Worm (Caenorhabditis elegans) whole organism, L1 larva: ENCODE data around the gene Y37A1A.2.

Experiments used
- C16A3.4 ChIP-seq: fragments of 150-350 bp; optimal IDR thresholded peaks from 2 replicates; lab custom pipeline; 2014; ENCODE audit warnings: missing biosample characterization, missing genetic modification characterization
- F16B12.6 ChIP-seq: fragments of 150-350 bp; optimal IDR thresholded peaks from 2 replicates; lab custom pipeline; 2014; ENCODE audit warnings: missing biosample characterization, missing genetic modification characterization
- Y116A8C.19 ChIP-seq: sonication (generic microtip); optimal IDR thresholded peaks from 2 replicates; lab custom pipeline; 2016; ENCODE audit warnings: missing compliant biosample characterization, missing genetic modification characterization, borderline replicate concordance
- aha-1 ChIP-seq: fragments of 150-350 bp; optimal IDR thresholded peaks from 2 replicates; lab custom pipeline; 2014; ENCODE audit warnings: missing biosample characterization, missing genetic modification characterization
- ceh-63 ChIP-seq: fragments of 200-800 bp; sonication (Bioruptor generic); optimal IDR thresholded peaks from 2 replicates; lab custom pipeline; 2018; ENCODE audit warnings: mild to moderate bottlenecking, missing genetic modification characterization, missing compliant biosample characterization
- ceh-82 ChIP-seq, 3 experiments: fragments of 150-350 bp in 1 of 3; sonication (generic microtip) in 2 of 3; optimal IDR thresholded peaks; 2 replicates each; lab custom pipeline; 2014 to 2017; ENCODE audit warnings: missing biosample characterization in 3 of 3, missing genetic modification characterization in 3 of 3
- ceh-90 ChIP-seq: sonication (generic microtip); optimal IDR thresholded peaks from 2 replicates; lab custom pipeline; 2016; ENCODE audit warnings: missing genetic modification characterization, missing compliant biosample characterization
- dpl-1 ChIP-seq, 3 experiments: fragments of 150-350 bp in 2 of 3; sonication (generic microtip) in 1 of 3; optimal IDR thresholded peaks; 2 replicates each; lab custom pipeline; 2014 to 2017; ENCODE audit warnings: missing biosample characterization in 3 of 3, missing genetic modification characterization in 3 of 3, missing genetic modification reagents in 3 of 3
- efl-1 ChIP-seq, 4 experiments: fragments of 150-350 bp; optimal IDR thresholded peaks in 3 of 4; peaks in 1 of 4; 1 replicate in 1 of 4; 2 replicates in 3 of 4; lab custom pipeline; 2014; ENCODE audit warnings: missing biosample characterization in 2 of 4, missing genetic modification characterization in 2 of 4, missing genetic modification reagents in 2 of 4
- egl-27 ChIP-seq, 2 experiments: fragments of 150-350 bp in 1 of 2; sonication (generic microtip); optimal IDR thresholded peaks; 3 replicates each; lab custom pipeline; 2017 to 2018; ENCODE audit warnings: missing biosample characterization in 2 of 2, missing genetic modification characterization in 2 of 2, missing genetic modification reagents in 2 of 2
- elt-2 ChIP-seq: sonication (generic microtip); optimal IDR thresholded peaks from 2 replicates; lab custom pipeline; 2016; ENCODE audit warnings: missing genetic modification characterization, mild to moderate bottlenecking, inconsistent platforms, missing compliant biosample characterization, missing genetic modification reagents
- fkh-10 ChIP-seq: sonication (generic microtip); optimal IDR thresholded peaks from 2 replicates; lab custom pipeline; 2017; ENCODE audit warnings: missing biosample characterization, missing genetic modification reagents, missing genetic modification characterization
- fkh-4 ChIP-seq: sonication (generic microtip); optimal IDR thresholded peaks from 2 replicates; lab custom pipeline; 2016; ENCODE audit warnings: missing compliant biosample characterization, missing genetic modification characterization, borderline replicate concordance
- fkh-8 ChIP-seq: sonication (generic microtip); optimal IDR thresholded peaks from 2 replicates; lab custom pipeline; 2016; ENCODE audit warnings: mild to moderate bottlenecking, missing genetic modification characterization, missing compliant biosample characterization
- fos-1 ChIP-seq: fragments of 150-350 bp; optimal IDR thresholded peaks from 2 replicates; lab custom pipeline; 2014; ENCODE audit warnings: missing biosample characterization, missing genetic modification characterization
- grh-1 ChIP-seq: fragments of 200-800 bp; sonication (Bioruptor generic); IDR thresholded peaks from 2 replicates; pipeline ENCODE4 v1.3.6; 2022; ENCODE audit warnings: missing genetic modification reagents, missing genetic modification characterization, missing compliant biosample characterization
- hlh-4 ChIP-seq: sonication (generic microtip); optimal IDR thresholded peaks from 2 replicates; lab custom pipeline; 2016; ENCODE audit warnings: mild to moderate bottlenecking, missing genetic modification characterization, missing compliant biosample characterization
- hpl-2 ChIP-seq: fragments of 150-350 bp; optimal IDR thresholded peaks from 2 replicates; lab custom pipeline; 2014; ENCODE audit warnings: missing biosample characterization, missing genetic modification reagents, missing genetic modification characterization
- isw-1 ChIP-seq: fragments of 200-800 bp; sonication (Bioruptor generic); IDR thresholded peaks from 2 replicates; pipeline ENCODE4 v1.3.6; 2022; ENCODE audit warnings: missing genetic modification characterization, missing compliant biosample characterization
- jun-1 ChIP-seq: fragments of 150-350 bp; optimal IDR thresholded peaks from 2 replicates; lab custom pipeline; 2014; ENCODE audit warnings: missing biosample characterization, missing genetic modification reagents, missing genetic modification characterization
- lin-13 ChIP-seq: fragments of 150-350 bp; optimal IDR thresholded peaks from 2 replicates; lab custom pipeline; 2014; ENCODE audit warnings: missing biosample characterization, missing genetic modification reagents, missing genetic modification characterization
- lin-14 ChIP-seq: fragments of 200-800 bp; sonication (Bioruptor generic); optimal IDR thresholded peaks from 2 replicates; lab custom pipeline; 2018; ENCODE audit warnings: mild to moderate bottlenecking, missing genetic modification characterization, moderate library complexity, missing compliant biosample characterization
- lir-3 ChIP-seq: sonication (generic microtip); optimal IDR thresholded peaks from 2 replicates; lab custom pipeline; 2016; ENCODE audit warnings: mild to moderate bottlenecking, missing genetic modification characterization, moderate library complexity, missing compliant biosample characterization; ENCODE audit not compliant: poor library complexity
- lsy-2 ChIP-seq, 2 experiments: fragments of 150-350 bp; optimal IDR thresholded peaks; 2 replicates each; lab custom pipeline; 2014; ENCODE audit warnings: missing biosample characterization in 2 of 2, missing genetic modification characterization in 2 of 2
- mab-9 ChIP-seq: fragments of 200-800 bp; sonication (Bioruptor generic); IDR thresholded peaks from 2 replicates; pipeline ENCODE4 v1.3.6; 2022; ENCODE audit warnings: missing genetic modification reagents, missing genetic modification characterization, missing compliant biosample characterization
- mdl-1 ChIP-seq, 2 experiments: fragments of 150-350 bp; optimal IDR thresholded peaks; 2 replicates each; lab custom pipeline; 2014 to 2017; ENCODE audit warnings: missing biosample characterization in 2 of 2, missing genetic modification characterization in 2 of 2, inconsistent platforms in 1 of 2
- mef-2 ChIP-seq: fragments of 150-350 bp; optimal IDR thresholded peaks from 2 replicates; lab custom pipeline; 2014; ENCODE audit warnings: missing biosample characterization, missing genetic modification characterization
- mep-1 ChIP-seq: fragments of 150-350 bp; optimal IDR thresholded peaks from 2 replicates; lab custom pipeline; 2014; ENCODE audit warnings: missing biosample characterization, missing genetic modification characterization
- nhr-11 ChIP-seq: fragments of 150-350 bp; optimal IDR thresholded peaks from 2 replicates; lab custom pipeline; 2014; ENCODE audit warnings: missing biosample characterization, missing genetic modification characterization
- nhr-20 ChIP-seq: sonication (generic microtip); optimal IDR thresholded peaks from 2 replicates; lab custom pipeline; 2016; ENCODE audit warnings: mild to moderate bottlenecking, missing genetic modification characterization, missing compliant biosample characterization
- nhr-28 ChIP-seq: fragments of 150-350 bp; optimal IDR thresholded peaks from 2 replicates; lab custom pipeline; 2014; ENCODE audit warnings: missing biosample characterization, missing genetic modification characterization
- nhr-47 ChIP-seq: sonication (generic microtip); optimal IDR thresholded peaks from 2 replicates; lab custom pipeline; 2016; ENCODE audit warnings: mild to moderate bottlenecking, missing genetic modification characterization, moderate library complexity, missing compliant biosample characterization
- nhr-71 ChIP-seq: sonication (generic microtip); optimal IDR thresholded peaks from 2 replicates; lab custom pipeline; 2016; ENCODE audit warnings: mild to moderate bottlenecking, missing genetic modification characterization, moderate library complexity, missing compliant biosample characterization
- nhr-76 ChIP-seq: sonication (generic microtip); optimal IDR thresholded peaks from 2 replicates; lab custom pipeline; 2017; ENCODE audit warnings: missing biosample characterization, missing genetic modification characterization
- nhr-90 ChIP-seq: sonication (generic microtip); optimal IDR thresholded peaks from 2 replicates; lab custom pipeline; 2016; ENCODE audit warnings: mild to moderate bottlenecking, missing genetic modification characterization, missing compliant biosample characterization; ENCODE audit not compliant: poor library complexity
- pag-3 ChIP-seq: sonication (generic microtip); optimal IDR thresholded peaks from 2 replicates; lab custom pipeline; 2017; ENCODE audit warnings: missing genetic modification characterization, mild to moderate bottlenecking, missing compliant biosample characterization, antibody characterized with exemption, borderline replicate concordance; ENCODE audit not compliant: insufficient read depth
- rnt-1 ChIP-seq: sonication (generic microtip); optimal IDR thresholded peaks from 2 replicates; lab custom pipeline; 2016; ENCODE audit warnings: mild to moderate bottlenecking, missing genetic modification characterization, moderate library complexity, missing compliant biosample characterization
- swsn-7 ChIP-seq: sonication (generic microtip); optimal IDR thresholded peaks from 2 replicates; lab custom pipeline; 2016; ENCODE audit warnings: missing genetic modification characterization, missing compliant biosample characterization
- tbx-2 ChIP-seq: sonication (generic microtip); optimal IDR thresholded peaks from 2 replicates; lab custom pipeline; 2016; ENCODE audit warnings: missing genetic modification characterization, missing compliant biosample characterization
- unc-130 ChIP-seq: fragments of 150-350 bp; optimal IDR thresholded peaks from 2 replicates; lab custom pipeline; 2017; ENCODE audit warnings: missing biosample characterization, missing genetic modification characterization, inconsistent platforms
- unc-98 ChIP-seq: fragments of 200-800 bp; sonication (Bioruptor generic); IDR thresholded peaks from 2 replicates; pipeline ENCODE4 v1.3.6; 2022; ENCODE audit warnings: missing genetic modification characterization, missing compliant biosample characterization
- xbp-1 ChIP-seq: sonication (generic microtip); optimal IDR thresholded peaks from 2 replicates; lab custom pipeline; 2016; ENCODE audit warnings: missing genetic modification characterization, missing compliant biosample characterization
- zag-1 ChIP-seq: fragments of 150-350 bp; optimal IDR thresholded peaks from 2 replicates; lab custom pipeline; 2014; ENCODE audit warnings: missing biosample characterization, missing genetic modification characterization
- zip-4 ChIP-seq: fragments of 200-800 bp; sonication (Bioruptor generic); optimal IDR thresholded peaks from 2 replicates; lab custom pipeline; 2018; ENCODE audit warnings: mild to moderate bottlenecking, missing genetic modification characterization, moderate library complexity, missing compliant biosample characterization
- ztf-11 ChIP-seq, 2 experiments: sonication (generic microtip); optimal IDR thresholded peaks; 2 replicates each; lab custom pipeline; 2016 to 2017; ENCODE audit warnings: missing genetic modification characterization in 2 of 2, missing biosample characterization in 1 of 2, missing compliant biosample characterization in 1 of 2
- ztf-4 ChIP-seq: fragments of 150-350 bp; optimal IDR thresholded peaks from 2 replicates; lab custom pipeline; 2014; ENCODE audit warnings: missing biosample characterization, missing genetic modification characterization

The Y37A1A.2 gene

DNA sequence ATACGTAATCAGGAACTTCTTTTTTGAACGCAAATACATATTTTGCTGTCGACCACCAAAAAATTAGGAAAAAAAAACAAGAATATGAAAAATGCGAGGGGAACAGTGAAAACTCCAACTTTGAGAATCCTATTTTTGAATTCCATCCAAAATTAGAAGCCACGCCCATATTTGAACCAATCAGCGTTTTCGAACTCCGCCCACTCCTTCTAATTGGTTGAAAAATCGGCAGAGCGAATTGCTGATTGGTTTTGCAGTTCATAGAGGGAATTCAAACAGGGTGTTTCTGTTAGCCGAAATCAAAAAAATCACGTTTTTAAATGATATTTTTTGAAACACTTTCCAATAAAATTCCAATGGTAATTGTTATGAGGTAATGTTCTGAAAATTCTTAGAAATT lies 34.1 kb downstream of the Y37A1A.2 start:
- no peak for TF ChIP-seq zip-4 (GFP tag; lab: Kevin White, UChicago)
- TF ChIP-seq nhr-71 (tag; lab: Kevin White, UChicago): no peak
- TF ChIP-seq unc-98: no peak
- no peak for TF ChIP-seq efl-1 (optimal IDR thresholded peaks at IDR 0.05; lab: Kevin White, UChicago)
- TF ChIP-seq efl-1 (GFP tag; optimal IDR thresholded peaks at IDR 0.05 in 1 of 2; lab: Kevin White, UChicago): peak in 1 of 2 experiments; percentile 19
- TF ChIP-seq ztf-11 (tag; optimal IDR thresholded peaks at IDR 0.05; lab: Kevin White, UChicago): no peak

DNA sequence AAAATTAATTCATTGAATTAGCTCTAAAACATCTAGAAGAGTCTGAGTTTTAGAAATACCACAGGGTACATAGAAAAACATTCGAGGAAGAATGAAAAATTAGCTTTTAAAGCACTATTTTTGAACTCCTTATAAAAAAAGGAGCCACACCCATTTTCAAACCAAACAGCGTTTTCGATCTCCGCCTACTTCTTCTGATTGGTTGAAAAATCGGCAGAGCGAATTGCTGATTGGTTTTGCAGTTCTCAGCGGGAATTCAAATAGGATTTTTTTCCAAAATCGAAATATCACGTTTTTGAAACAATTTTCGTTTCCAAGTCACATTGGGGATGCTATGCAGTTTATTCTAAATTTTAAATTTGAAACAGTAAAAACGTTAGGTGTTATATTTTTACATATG lies 34.7 kb downstream of the Y37A1A.2 start:
- TF ChIP-seq efl-1 (optimal IDR thresholded peaks at IDR 0.05; lab: Kevin White, UChicago) (no peak), efl-1 (GFP tag; optimal IDR thresholded peaks at IDR 0.05 in 1 of 2; lab: Kevin White, UChicago) (peak; percentile 38 to 70), lsy-2 (tag; optimal IDR thresholded peaks at IDR 0.05; lab: Kevin White, UChicago) (no peak)

DNA sequence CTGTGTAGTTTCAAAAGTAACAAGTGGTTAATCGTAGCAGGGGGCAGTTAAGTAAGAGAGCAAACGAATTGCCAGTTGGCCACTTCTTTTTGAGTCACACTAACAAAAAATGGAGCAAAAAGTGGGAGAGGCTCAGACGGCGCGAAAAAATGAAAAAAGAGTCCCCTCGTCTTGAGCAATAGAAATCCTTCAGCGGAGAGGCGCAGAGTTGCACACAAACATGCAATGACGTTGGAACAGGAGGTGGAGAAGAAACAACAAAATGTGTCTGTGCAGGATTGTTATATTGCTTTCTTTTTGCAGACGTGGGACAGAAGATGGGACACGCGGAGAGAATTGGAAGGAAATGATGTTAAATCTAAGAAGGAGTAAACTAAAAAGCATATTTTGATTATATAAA lies 35.1 kb downstream of the Y37A1A.2 start:
- no peak for TF ChIP-seq egl-27 (tag; optimal IDR thresholded peaks at IDR 0.05; lab: Kevin White, UChicago)
- TF ChIP-seq F16B12.6 (tag; lab: Kevin White, UChicago): no peak
- peak; percentile 16 for TF ChIP-seq nhr-20 (tag; lab: Kevin White, UChicago)
- no peak for TF ChIP-seq ceh-63 (GFP tag; lab: Kevin White, UChicago)
- TF ChIP-seq xbp-1: peak; percentile 33
- TF ChIP-seq tbx-2 (tag; lab: Kevin White, UChicago): peak; percentile 33
- TF ChIP-seq C16A3.4 (tag; lab: Kevin White, UChicago): no peak
- no peak for TF ChIP-seq lin-13 (GFP tag; lab: Kevin White, UChicago)
- peak in 1 of 3 experiments; percentile 32 for TF ChIP-seq dpl-1 (GFP tag; optimal IDR thresholded peaks at IDR 0.05; lab: Kevin White, UChicago)
- peak; percentile 48 for TF ChIP-seq swsn-7 (tag; lab: Kevin White, UChicago)
- TF ChIP-seq hpl-2 (GFP tag; lab: Kevin White, UChicago): no peak
- peak; percentile 50 for TF ChIP-seq nhr-47 (tag; lab: Kevin White, UChicago)
- no peak for TF ChIP-seq ceh-90 (tag; lab: Kevin White, UChicago)
- TF ChIP-seq efl-1 (optimal IDR thresholded peaks at IDR 0.05; lab: Kevin White, UChicago): peak; percentile 31 to 46
- peak in 1 of 2 experiments; percentile 85 for TF ChIP-seq efl-1 (GFP tag; optimal IDR thresholded peaks at IDR 0.05 in 1 of 2; lab: Kevin White, UChicago)
- no peak for TF ChIP-seq aha-1
- TF ChIP-seq lir-3 (tag; lab: Kevin White, UChicago): peak; percentile 6
- no peak for TF ChIP-seq elt-2
- TF ChIP-seq nhr-28 (tag; lab: Kevin White, UChicago): no peak
- TF ChIP-seq lin-14 (GFP tag; lab: Kevin White, UChicago): peak; percentile 89
- 0 out of 2 replicates have a peak, but pooled peaks have one; percentile 5 for TF ChIP-seq isw-1 (GFP tag; lab: Robert Waterston, UW)
- TF ChIP-seq zip-4 (GFP tag; lab: Kevin White, UChicago): no peak
- no peak for TF ChIP-seq ztf-4 (tag; lab: Kevin White, UChicago)
- peak; percentile 7 for TF ChIP-seq fkh-10 (GFP tag; lab: Kevin White, UChicago)
- TF ChIP-seq lsy-2 (tag; optimal IDR thresholded peaks at IDR 0.05; lab: Kevin White, UChicago): peak; percentile 56 to 80
- TF ChIP-seq nhr-90 (tag; lab: Kevin White, UChicago): no peak
- TF ChIP-seq zag-1 (tag; lab: Kevin White, UChicago): no peak
- peak in 2 of 3 experiments; percentile 19 to 86 for TF ChIP-seq ceh-82 (tag; optimal IDR thresholded peaks at IDR 0.05; lab: Kevin White, UChicago)
- TF ChIP-seq fos-1: peak; percentile 0
- TF ChIP-seq pag-3 (tag; lab: Kevin White, UChicago): no peak
- TF ChIP-seq grh-1: no peak
- TF ChIP-seq mdl-1 (tag; optimal IDR thresholded peaks at IDR 0.05; lab: Kevin White, UChicago): peak in 1 of 2 experiments; percentile 29
- no peak for TF ChIP-seq mef-2 (tag; lab: Kevin White, UChicago)
- peak; percentile 71 for TF ChIP-seq rnt-1
- no peak for TF ChIP-seq nhr-11 (tag; lab: Kevin White, UChicago)
- no peak for TF ChIP-seq jun-1 (tag; lab: Kevin White, UChicago)
- no peak for TF ChIP-seq fkh-4 (tag; lab: Kevin White, UChicago)
- no peak for TF ChIP-seq Y116A8C.19 (tag; lab: Kevin White, UChicago)
- TF ChIP-seq fkh-8 (tag; lab: Kevin White, UChicago): peak; percentile 38
- no peak for TF ChIP-seq hlh-4 (tag; lab: Kevin White, UChicago)
- TF ChIP-seq mep-1 (tag; lab: Kevin White, UChicago): peak; percentile 27
- TF ChIP-seq unc-130 (tag; lab: Kevin White, UChicago): peak; percentile 66
- no peak for TF ChIP-seq nhr-76 (tag; lab: Kevin White, UChicago)
- no peak for TF ChIP-seq mab-9 (GFP tag; lab: Robert Waterston, UW)
- peak; percentile 74 for TF ChIP-seq nhr-71 (tag; lab: Kevin White, UChicago)
